Fruit fly (Drosophila melanogaster) whole organism, prepupa: ENCODE results near the gene ebd1.
A peak's percentile ranks its signal among the peaks of the same experiment; 100 is the strongest.

ENCODE experiments used
- CG11762 ChIP-seq: fragments of 200-800 bp; sonication (Bioruptor generic); optimal IDR thresholded peaks from 3 replicates; lab custom pipeline; 2016; ENCODE audit warnings: missing biosample characterization, missing genetic modification characterization; ENCODE audit not compliant: insufficient read depth
- CG11902 ChIP-seq: fragments of 200-800 bp; sonication (Bioruptor generic); optimal IDR thresholded peaks from 3 replicates; lab custom pipeline; 2016; ENCODE audit warnings: missing biosample characterization, missing genetic modification characterization
- CG3032 ChIP-seq: fragments of 200-800 bp; optimal IDR thresholded peaks from 2 replicates; lab custom pipeline; 2019; ENCODE audit warnings: missing biosample characterization, mild to moderate bottlenecking, missing genetic modification characterization, moderate library complexity
- CG4318 ChIP-seq: fragments of 200-800 bp; sonication (Bioruptor generic); optimal IDR thresholded peaks from 3 replicates; lab custom pipeline; 2017; ENCODE audit warnings: missing biosample characterization, mild to moderate bottlenecking, missing genetic modification characterization
- CG6163 ChIP-seq: fragments of 200-800 bp; sonication (Bioruptor generic); IDR thresholded peaks from 3 replicates; pipeline ENCODE4 v1.3.6; 2022; ENCODE audit warnings: missing biosample characterization, missing genetic modification characterization
- Gug ChIP-seq: fragments of 200-800 bp; sonication (Bioruptor generic); IDR thresholded peaks from 2 replicates; pipeline ENCODE4 v1.3.6; 2022; ENCODE audit warnings: missing biosample characterization, missing genetic modification characterization
- Sox14 ChIP-seq: fragments of 200-800 bp; sonication (Bioruptor generic); optimal IDR thresholded peaks from 3 replicates; lab custom pipeline; 2016; ENCODE audit warnings: missing biosample characterization, missing genetic modification characterization
- dsx ChIP-seq: fragments of 200-800 bp; optimal IDR thresholded peaks from 3 replicates; lab custom pipeline; 2019; ENCODE audit warnings: missing biosample characterization, mild to moderate bottlenecking, missing genetic modification characterization, moderate library complexity; ENCODE audit not compliant: poor library complexity, severe bottlenecking
- eg ChIP-seq: fragments of 200-800 bp; sonication (Bioruptor generic); IDR thresholded peaks from 3 replicates; pipeline ENCODE4 v1.3.6; 2022; ENCODE audit warnings: missing biosample characterization, missing genetic modification characterization
- salr ChIP-seq, 2 experiments: fragments of 200-800 bp; sonication (Bioruptor generic); optimal IDR thresholded peaks; 3 replicates each; lab custom pipeline; 2016 to 2018; ENCODE audit warnings: missing biosample characterization in 2 of 2, missing genetic modification characterization in 2 of 2, mild to moderate bottlenecking in 1 of 2
- topi ChIP-seq: fragments of 200-800 bp; sonication (Bioruptor generic); optimal IDR thresholded peaks from 3 replicates; lab custom pipeline; 2016; ENCODE audit warnings: missing biosample characterization, missing genetic modification characterization

- TF ChIP-seq Sox14 (GFP tag; lab: Kevin White, UChicago) (peak; percentile 31), salr (GFP tag; optimal IDR thresholded peaks at IDR 0.05; lab: Kevin White, UChicago) (no peak), CG4318 (no peak), eg (no peak), Gug (GFP tag; lab: Robert Waterston, UW) (no peak), dsx (no peak), CG3032 (peak; percentile 2), CG6163 (peak; percentile 31; the same call in 1 of the 3 replicates), topi (GFP tag; lab: Kevin White, UChicago) (peak; percentile 54), CG11902 (no peak), CG11762 (GFP tag; lab: Kevin White, UChicago) (no peak)
Measured at dm6 chr3L:680258-680657, 5.1 kb downstream of the ebd1 start, which contains the start of gene CG17129.
